Worm (Caenorhabditis elegans): Measurements from ENCODE around the gene slc-17.1.

The slc-17.1 gene

ce11 chrX:17461958-17462357 is 2.7 kb downstream of the slc-17.1 start:
- peak; percentile 32 for TF ChIP-seq hlh-1 (tag; optimal IDR thresholded peaks at IDR 0.05)
- TF ChIP-seq nhr-12 (tag; optimal IDR thresholded peaks at IDR 0.05) = no peak
- TF ChIP-seq pha-4 (tag; optimal IDR thresholded peaks at IDR 0.05) = no peak
- no peak for TF ChIP-seq drap-1 (GFP tag; optimal IDR thresholded peaks at IDR 0.05)

ce11 chrX:17458887-17459286 is 5.8 kb downstream of the slc-17.1 start, which contains the start of gene mlc-1:
Gene mlc-1 (plus strand): TSS chrX:17459210.
- TF ChIP-seq lin-32 (GFP tag; optimal IDR thresholded peaks at IDR 0.05) = no peak
- TF ChIP-seq mep-1 (tag; optimal IDR thresholded peaks at IDR 0.05) = no peak
- no peak for TF ChIP-seq lsy-2 (tag; optimal IDR thresholded peaks at IDR 0.05)
- TF ChIP-seq unc-120 (tag; optimal IDR thresholded peaks at IDR 0.05; ENCODE audit: poor library complexity, severe bottlenecking) = peak; percentile 86
- TF ChIP-seq elt-3 (tag; optimal IDR thresholded peaks at IDR 0.05) = no peak
- TF ChIP-seq hlh-1 (tag; optimal IDR thresholded peaks at IDR 0.05) = peak; percentile 77
- TF ChIP-seq ceh-83 (GFP tag; optimal IDR thresholded peaks at IDR 0.05) = peak; percentile 24

ce11 chrX:17456536-17457165 is 8.1 kb downstream of the slc-17.1 start, which contains the start of gene mlc-2:
Gene mlc-2 (minus strand): TSS chrX:17456586.
- TF ChIP-seq hlh-1 (tag; optimal IDR thresholded peaks at IDR 0.05) (peak; percentile 72), unc-62 (GFP tag; optimal IDR thresholded peaks at IDR 0.05) (peak; percentile 37), blmp-1 (tag; optimal IDR thresholded peaks at IDR 0.05) (no peak), M03D4.4 (tag; optimal IDR thresholded peaks at IDR 0.05) (peak; percentile 51), unc-120 (tag; optimal IDR thresholded peaks at IDR 0.05; ENCODE audit: poor library complexity, severe bottlenecking) (peak; percentile 97)

ce11 chrX:17451410-17451809 is 13.3 kb downstream of the slc-17.1 start, which contains the start of gene C36E6.2:
Gene C36E6.2 (plus strand): TSS chrX:17451670.
- TF ChIP-seq mls-2 (tag; optimal IDR thresholded peaks at IDR 0.05) (peak; percentile 39), pha-4 (tag; optimal IDR thresholded peaks at IDR 0.05) (peak; percentile 66), elt-3 (tag; optimal IDR thresholded peaks at IDR 0.05) (no peak), mep-1 (tag; optimal IDR thresholded peaks at IDR 0.05) (peak; percentile 69), cnd-1 (tag; optimal IDR thresholded peaks at IDR 0.05) (no peak), sptf-1 (tag; optimal IDR thresholded peaks at IDR 0.05) (peak; percentile 59), drap-1 (GFP tag; optimal IDR thresholded peaks at IDR 0.05) (peak; percentile 1), ces-1 (GFP tag; optimal IDR thresholded peaks at IDR 0.05) (peak; percentile 57), lsy-2 (tag; optimal IDR thresholded peaks at IDR 0.05) (peak; percentile 58), lin-13 (tag; optimal IDR thresholded peaks at IDR 0.05) (peak; percentile 57), unc-120 (tag; optimal IDR thresholded peaks at IDR 0.05; ENCODE audit: poor library complexity, severe bottlenecking) (peak; percentile 16), unc-62 (GFP tag; optimal IDR thresholded peaks at IDR 0.05) (no peak), nhr-237 (tag; optimal IDR thresholded peaks at IDR 0.05) (no peak), blmp-1 (tag; optimal IDR thresholded peaks at IDR 0.05) (no peak), ceh-43 (GFP tag; optimal IDR thresholded peaks at IDR 0.05) (peak; percentile 14), hlh-1 (tag; optimal IDR thresholded peaks at IDR 0.05) (peak; percentile 70), ham-2 (GFP tag; optimal IDR thresholded peaks at IDR 0.05) (peak; percentile 60)

- TF ChIP-seq nhr-28 (tag; optimal IDR thresholded peaks at IDR 0.05) (no peak), unc-39 (tag; optimal IDR thresholded peaks at IDR 0.05) (no peak), ceh-43 (GFP tag; optimal IDR thresholded peaks at IDR 0.05) (no peak), ztf-11 (tag; optimal IDR thresholded peaks at IDR 0.05) (no peak), M03D4.4 (tag; optimal IDR thresholded peaks at IDR 0.05) (no peak), tbx-8 (GFP tag; optimal IDR thresholded peaks at IDR 0.05) (no peak), unc-62 (GFP tag; optimal IDR thresholded peaks at IDR 0.05) (no peak), nhr-12 (tag; optimal IDR thresholded peaks at IDR 0.05) (no peak), nhr-2 (tag; optimal IDR thresholded peaks at IDR 0.05) (no peak), mep-1 (tag; optimal IDR thresholded peaks at IDR 0.05) (no peak)
Measured at ce11 chrX:17438386-17438785, 26.3 kb downstream of the slc-17.1 start, which contains the start of gene C36E6.8. Gene C36E6.8 (plus strand): TSS chrX:17438686.

- TF ChIP-seq ces-1 (GFP tag; optimal IDR thresholded peaks at IDR 0.05) = peak; percentile 26
- peak; percentile 1 for TF ChIP-seq pha-4 (tag; optimal IDR thresholded peaks at IDR 0.05)
- no peak for TF ChIP-seq zip-8 (tag; optimal IDR thresholded peaks at IDR 0.05)
- TF ChIP-seq unc-39 (tag; optimal IDR thresholded peaks at IDR 0.05) = no peak
- peak; percentile 92 for TF ChIP-seq lsy-2 (tag; optimal IDR thresholded peaks at IDR 0.05)
- peak; percentile 7 for TF ChIP-seq mep-1 (tag; optimal IDR thresholded peaks at IDR 0.05)
- peak; percentile 44 for TF ChIP-seq hlh-1 (tag; optimal IDR thresholded peaks at IDR 0.05)
- TF ChIP-seq drap-1 (GFP tag; optimal IDR thresholded peaks at IDR 0.05) = no peak
- peak; percentile 13 for TF ChIP-seq lin-13 (tag; optimal IDR thresholded peaks at IDR 0.05)
- peak; percentile 8 for TF ChIP-seq cnd-1 (tag; optimal IDR thresholded peaks at IDR 0.05)
- peak; percentile 18 for TF ChIP-seq elt-1 (tag; optimal IDR thresholded peaks at IDR 0.05; ENCODE audit: borderline replicate concordance, insufficient read depth)
- no peak for TF ChIP-seq blmp-1 (tag; optimal IDR thresholded peaks at IDR 0.05)
- no peak for TF ChIP-seq tbx-8 (GFP tag; optimal IDR thresholded peaks at IDR 0.05)
- TF ChIP-seq ztf-11 (tag; optimal IDR thresholded peaks at IDR 0.05) = no peak
- no peak for TF ChIP-seq unc-120 (tag; optimal IDR thresholded peaks at IDR 0.05; ENCODE audit: poor library complexity, severe bottlenecking)
- TF ChIP-seq ceh-83 (GFP tag; optimal IDR thresholded peaks at IDR 0.05) = no peak
- no peak for TF ChIP-seq ceh-43 (GFP tag; optimal IDR thresholded peaks at IDR 0.05)
- TF ChIP-seq mab-5 (tag; optimal IDR thresholded peaks at IDR 0.05) = no peak
- no peak for TF ChIP-seq nhr-76 (tag; optimal IDR thresholded peaks at IDR 0.05)
- TF ChIP-seq snpc-4 (tag; optimal IDR thresholded peaks at IDR 0.05) = no peak
Measured at ce11 chrX:17434234-17434633, 30.5 kb downstream of the slc-17.1 start, which contains the start of gene fubl-3. Gene fubl-3 (plus strand): TSS chrX:17434445.
